Fruit fly (Drosophila melanogaster) whole organism, prepupa: ENCODE data around the gene Hsp26.
A peak's percentile ranks its signal among the peaks of the same experiment; 100 is the strongest.

Source experiments
- CG10631 ChIP-seq: fragments of 200-800 bp; sonication (Bioruptor generic); optimal IDR thresholded peaks from 2 replicates; lab custom pipeline; 2016; ENCODE audit warnings: missing biosample characterization, missing genetic modification characterization
- CG10669 ChIP-seq: fragments of 200-800 bp; sonication (Bioruptor generic); optimal IDR thresholded peaks from 3 replicates; lab custom pipeline; 2018; ENCODE audit warnings: missing biosample characterization, mild to moderate bottlenecking, missing genetic modification characterization, moderate library complexity
- CG11762 ChIP-seq: fragments of 200-800 bp; sonication (Bioruptor generic); optimal IDR thresholded peaks from 3 replicates; lab custom pipeline; 2016; ENCODE audit warnings: missing biosample characterization, missing genetic modification characterization; ENCODE audit not compliant: insufficient read depth
- CG11902 ChIP-seq: fragments of 200-800 bp; sonication (Bioruptor generic); optimal IDR thresholded peaks from 3 replicates; lab custom pipeline; 2016; ENCODE audit warnings: missing biosample characterization, missing genetic modification characterization
- CG16779 ChIP-seq: fragments of 200-800 bp; sonication (Bioruptor generic); optimal IDR thresholded peaks from 3 replicates; lab custom pipeline; 2017; ENCODE audit warnings: missing biosample characterization, mild to moderate bottlenecking, missing genetic modification characterization
- CG3032 ChIP-seq: fragments of 200-800 bp; optimal IDR thresholded peaks from 2 replicates; lab custom pipeline; 2019; ENCODE audit warnings: missing biosample characterization, mild to moderate bottlenecking, missing genetic modification characterization, moderate library complexity
- CG32006 ChIP-seq: fragments of 200-800 bp; sonication (Bioruptor generic); optimal IDR thresholded peaks from 3 replicates; lab custom pipeline; 2017; ENCODE audit warnings: missing biosample characterization, mild to moderate bottlenecking, missing genetic modification characterization
- CG34406 ChIP-seq: fragments of 200-800 bp; sonication (Bioruptor generic); optimal IDR thresholded peaks from 3 replicates; lab custom pipeline; 2016; ENCODE audit warnings: missing biosample characterization, missing genetic modification characterization
- CG3919 ChIP-seq: fragments of 200-800 bp; sonication (Bioruptor generic); optimal IDR thresholded peaks from 3 replicates; lab custom pipeline; 2016; ENCODE audit warnings: missing biosample characterization, missing genetic modification characterization
- CG6163 ChIP-seq: fragments of 200-800 bp; sonication (Bioruptor generic); IDR thresholded peaks from 3 replicates; pipeline ENCODE4 v1.3.6; 2022; ENCODE audit warnings: missing biosample characterization, missing genetic modification characterization
- CG6276 ChIP-seq: fragments of 200-800 bp; sonication (Bioruptor generic); optimal IDR thresholded peaks from 2 replicates; lab custom pipeline; 2017; ENCODE audit warnings: missing biosample characterization, mild to moderate bottlenecking, missing genetic modification characterization
- CG6792 ChIP-seq: fragments of 200-800 bp; sonication (Bioruptor generic); optimal IDR thresholded peaks from 3 replicates; lab custom pipeline; 2016; ENCODE audit warnings: missing biosample characterization, missing genetic modification characterization
- CG6808 ChIP-seq: fragments of 200-800 bp; sonication (Bioruptor generic); optimal IDR thresholded peaks from 3 replicates; lab custom pipeline; 2017; ENCODE audit warnings: missing biosample characterization, missing genetic modification characterization, mild to moderate bottlenecking, moderate library complexity, missing genetic modification reagents
- CG6854 ChIP-seq: fragments of 200-800 bp; sonication (Bioruptor generic); optimal IDR thresholded peaks from 2 replicates; lab custom pipeline; 2017; ENCODE audit warnings: missing biosample characterization, mild to moderate bottlenecking, missing genetic modification characterization
- CG7368 ChIP-seq: fragments of 200-800 bp; sonication (Bioruptor generic); optimal IDR thresholded peaks from 3 replicates; lab custom pipeline; 2016; ENCODE audit warnings: missing biosample characterization, missing genetic modification characterization
- CG8119 ChIP-seq: fragments of 200-800 bp; sonication (Bioruptor generic); IDR thresholded peaks from 3 replicates; pipeline ENCODE4 v1.3.6; 2022; ENCODE audit warnings: missing biosample characterization, missing genetic modification characterization
- CG8319 ChIP-seq: fragments of 200-800 bp; sonication (Bioruptor generic); optimal IDR thresholded peaks from 3 replicates; lab custom pipeline; 2016; ENCODE audit warnings: missing biosample characterization, missing genetic modification characterization
- CG8632 ChIP-seq: fragments of 200-800 bp; sonication (Bioruptor generic); optimal IDR thresholded peaks from 3 replicates; lab custom pipeline; 2016; ENCODE audit warnings: missing biosample characterization, missing genetic modification characterization
- CG9139 ChIP-seq: fragments of 200-800 bp; sonication (Bioruptor generic); optimal IDR thresholded peaks from 3 replicates; lab custom pipeline; 2017; ENCODE audit warnings: missing biosample characterization, mild to moderate bottlenecking, missing genetic modification characterization
- Eip78C ChIP-seq: fragments of 200-800 bp; sonication (Bioruptor generic); peaks from one replicate; lab custom pipeline; 2016; ENCODE audit warnings: missing biosample characterization, missing genetic modification characterization
- Eip93F ChIP-seq: fragments of 200-800 bp; sonication (Bioruptor generic); optimal IDR thresholded peaks from 2 replicates; lab custom pipeline; 2016; ENCODE audit warnings: missing biosample characterization, mild to moderate bottlenecking, missing genetic modification characterization
- Ets21C ChIP-seq: fragments of 200-800 bp; sonication (Bioruptor generic); optimal IDR thresholded peaks from 3 replicates; lab custom pipeline; 2016; ENCODE audit warnings: missing biosample characterization, missing genetic modification characterization
- Gug ChIP-seq: fragments of 200-800 bp; sonication (Bioruptor generic); IDR thresholded peaks from 2 replicates; pipeline ENCODE4 v1.3.6; 2022; ENCODE audit warnings: missing biosample characterization, missing genetic modification characterization
- Hr38 ChIP-seq: sonication (Bioruptor generic); optimal IDR thresholded peaks from 2 replicates; lab custom pipeline; 2016; ENCODE audit warnings: missing biosample characterization, missing genetic modification characterization
- Hr39 ChIP-seq: fragments of 200-800 bp; sonication (Bioruptor generic); optimal IDR thresholded peaks from 2 replicates; lab custom pipeline; 2016; ENCODE audit warnings: missing biosample characterization, missing genetic modification characterization
- Lpt ChIP-seq: fragments of 200-800 bp; sonication (Bioruptor generic); optimal IDR thresholded peaks from 3 replicates; lab custom pipeline; 2016; ENCODE audit warnings: missing biosample characterization, missing genetic modification characterization
- Met ChIP-seq: fragments of 200-800 bp; sonication (Bioruptor generic); optimal IDR thresholded peaks from 3 replicates; lab custom pipeline; 2016; ENCODE audit warnings: missing biosample characterization, missing genetic modification characterization
- OdsH ChIP-seq: fragments of 200-800 bp; sonication (Bioruptor generic); optimal IDR thresholded peaks from 3 replicates; lab custom pipeline; 2016; ENCODE audit warnings: missing biosample characterization, missing genetic modification characterization
- Smox ChIP-seq: fragments of 200-800 bp; sonication (Bioruptor generic); optimal IDR thresholded peaks from 3 replicates; lab custom pipeline; 2016; ENCODE audit warnings: missing biosample characterization, missing genetic modification characterization
- Sox102F ChIP-seq: fragments of 200-800 bp; sonication (Bioruptor generic); optimal IDR thresholded peaks from 2 replicates; lab custom pipeline; 2016; ENCODE audit warnings: missing biosample characterization, mild to moderate bottlenecking, missing genetic modification characterization
- Sox14 ChIP-seq: fragments of 200-800 bp; sonication (Bioruptor generic); optimal IDR thresholded peaks from 3 replicates; lab custom pipeline; 2016; ENCODE audit warnings: missing biosample characterization, missing genetic modification characterization
- Sox15 ChIP-seq: fragments of 200-800 bp; sonication (Bioruptor generic); optimal IDR thresholded peaks from 3 replicates; lab custom pipeline; 2016; ENCODE audit warnings: missing biosample characterization, missing genetic modification characterization
- achi ChIP-seq: fragments of 200-800 bp; sonication (Bioruptor generic); optimal IDR thresholded peaks from 3 replicates; lab custom pipeline; 2016; ENCODE audit warnings: missing biosample characterization, missing genetic modification characterization
- acj6 ChIP-seq: fragments of 200-800 bp; sonication (Bioruptor generic); optimal IDR thresholded peaks from 3 replicates; lab custom pipeline; 2016; ENCODE audit warnings: missing biosample characterization, missing genetic modification characterization
- cyc ChIP-seq: fragments of 200-800 bp; sonication (Bioruptor generic); optimal IDR thresholded peaks from 3 replicates; lab custom pipeline; 2016; ENCODE audit warnings: missing biosample characterization, missing genetic modification characterization
- dac ChIP-seq: fragments of 200-800 bp; sonication (Bioruptor generic); optimal IDR thresholded peaks from 2 replicates; lab custom pipeline; 2017; ENCODE audit warnings: missing biosample characterization, mild to moderate bottlenecking, missing genetic modification characterization
- eg ChIP-seq: fragments of 200-800 bp; sonication (Bioruptor generic); IDR thresholded peaks from 3 replicates; pipeline ENCODE4 v1.3.6; 2022; ENCODE audit warnings: missing biosample characterization, missing genetic modification characterization
- esn ChIP-seq: fragments of 200-800 bp; sonication (Bioruptor generic); optimal IDR thresholded peaks from 2 replicates; lab custom pipeline; 2016; ENCODE audit warnings: missing biosample characterization, mild to moderate bottlenecking, missing genetic modification characterization, moderate library complexity
- fd59A ChIP-seq: fragments of 200-800 bp; sonication (Bioruptor generic); optimal IDR thresholded peaks from 2 replicates; lab custom pipeline; 2017; ENCODE audit warnings: missing biosample characterization, mild to moderate bottlenecking, missing genetic modification characterization, missing genetic modification reagents
- fd85E ChIP-seq: fragments of 200-800 bp; sonication (Bioruptor generic); optimal IDR thresholded peaks from 3 replicates; lab custom pipeline; 2016; ENCODE audit warnings: missing biosample characterization, missing genetic modification characterization
- net ChIP-seq: fragments of 200-800 bp; sonication (Bioruptor generic); optimal IDR thresholded peaks from 3 replicates; lab custom pipeline; 2016; ENCODE audit warnings: missing biosample characterization, missing genetic modification characterization
- pdm3 ChIP-seq: fragments of 200-800 bp; sonication (Bioruptor generic); optimal IDR thresholded peaks from 3 replicates; lab custom pipeline; 2016; ENCODE audit warnings: missing biosample characterization, missing genetic modification characterization
- salr ChIP-seq, 2 experiments: fragments of 200-800 bp; sonication (Bioruptor generic); optimal IDR thresholded peaks; 3 replicates each; lab custom pipeline; 2016 to 2018; ENCODE audit warnings: missing biosample characterization in 2 of 2, missing genetic modification characterization in 2 of 2, mild to moderate bottlenecking in 1 of 2
- spab ChIP-seq: fragments of 200-800 bp; sonication (Bioruptor generic); optimal IDR thresholded peaks from 2 replicates; lab custom pipeline; 2017; ENCODE audit warnings: missing biosample characterization, mild to moderate bottlenecking, missing genetic modification characterization, missing genetic modification reagents
- ss ChIP-seq, 2 experiments: fragments of 200-800 bp; sonication (Bioruptor generic); optimal IDR thresholded peaks; 2 replicates in 1 of 2; 3 replicates in 1 of 2; lab custom pipeline; 2017 to 2018; ENCODE audit warnings: mild to moderate bottlenecking in 2 of 2, missing biosample characterization in 2 of 2, missing genetic modification characterization in 2 of 2, moderate library complexity in 1 of 2
- svp ChIP-seq: fragments of 200-800 bp; sonication (Bioruptor generic); peaks from one replicate; lab custom pipeline; 2016; ENCODE audit warnings: missing biosample characterization, missing genetic modification characterization
- topi ChIP-seq: fragments of 200-800 bp; sonication (Bioruptor generic); optimal IDR thresholded peaks from 3 replicates; lab custom pipeline; 2016; ENCODE audit warnings: missing biosample characterization, missing genetic modification characterization
- vri ChIP-seq: fragments of 200-800 bp; sonication (Bioruptor generic); optimal IDR thresholded peaks from 3 replicates; lab custom pipeline; 2016; ENCODE audit warnings: missing biosample characterization, mild to moderate bottlenecking, missing genetic modification characterization

Gene Hsp26

DNA sequence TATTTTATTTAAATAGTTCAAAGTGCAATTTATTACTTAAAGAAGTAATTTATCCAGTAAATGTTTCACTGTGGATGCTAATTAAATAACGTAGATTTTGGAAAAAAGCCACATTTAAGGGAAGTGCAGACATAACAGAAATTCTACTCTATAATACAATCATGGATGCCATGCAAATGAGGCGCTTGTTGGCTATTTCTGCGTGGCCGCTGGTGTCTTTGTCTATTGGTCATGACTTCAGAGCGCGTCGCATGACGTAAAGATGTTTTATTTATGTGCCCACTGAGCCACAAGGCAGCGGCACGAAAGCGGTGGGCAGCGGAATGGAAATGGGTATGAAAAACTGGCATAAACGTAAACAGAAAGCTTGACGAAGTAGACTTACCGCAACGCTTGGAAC, 48.6 kb upstream of the Hsp26 start (continued):
- TF ChIP-seq topi (GFP tag; lab: Kevin White, UChicago), result no peak
- TF ChIP-seq CG34406 (GFP tag; lab: Kevin White, UChicago), result no peak
- TF ChIP-seq svp, result peak; percentile 50
- TF ChIP-seq CG3032 (tag; lab: Kevin White, UChicago), result no peak
- no peak for TF ChIP-seq Sox15 (GFP tag; lab: Kevin White, UChicago)
- TF ChIP-seq dac (GFP tag; lab: Kevin White, UChicago), result no peak
- no peak for TF ChIP-seq achi (GFP tag; lab: Kevin White, UChicago)
- no peak for TF ChIP-seq CG8632 (GFP tag; lab: Kevin White, UChicago)
- TF ChIP-seq Lpt (GFP tag; lab: Kevin White, UChicago), result no peak
- no peak for TF ChIP-seq Hr39
- peak; percentile 40; the same call in 1 of the 3 replicates for TF ChIP-seq CG6163 (GFP tag; lab: Robert Waterston, UW)
- no peak for TF ChIP-seq CG8319 (GFP tag; lab: Kevin White, UChicago)
- TF ChIP-seq eg (GFP tag; lab: Robert Waterston, UW), result peak; percentile 63; the same call in 2 of the 3 replicates
- TF ChIP-seq CG11762 (GFP tag; lab: Kevin White, UChicago), result no peak
- TF ChIP-seq CG6792 (GFP tag; lab: Kevin White, UChicago), result no peak
- no peak for TF ChIP-seq fd85E (GFP tag; lab: Kevin White, UChicago)
- no peak for TF ChIP-seq Eip93F (GFP tag; lab: Kevin White, UChicago)
- TF ChIP-seq CG16779 (tag; lab: Kevin White, UChicago), result no peak
- no peak for TF ChIP-seq Sox14
- peak; percentile 3 for TF ChIP-seq CG3919 (GFP tag; lab: Kevin White, UChicago)
- TF ChIP-seq esn, result no peak
- TF ChIP-seq Ets21C (GFP tag; lab: Kevin White, UChicago), result no peak

DNA sequence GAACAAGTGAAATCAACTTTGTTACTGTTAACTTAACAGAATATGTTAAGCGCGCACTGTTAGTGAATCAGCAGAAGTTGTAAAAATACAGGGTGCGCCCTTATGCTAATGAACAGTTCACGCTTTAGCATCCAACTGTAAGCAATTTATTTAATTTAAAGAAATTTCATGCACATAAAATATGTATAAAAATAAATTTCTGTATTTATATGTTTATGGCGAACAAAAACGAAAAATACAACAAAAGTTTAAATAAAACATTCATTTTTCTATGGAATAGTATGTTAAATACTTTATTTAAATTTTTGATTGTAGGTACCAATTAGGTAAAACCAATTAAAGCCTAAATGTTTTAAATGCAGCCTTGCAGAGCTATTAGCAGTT, 47.3 kb upstream of the Hsp26 start:
- no peak for TF ChIP-seq CG11902 (GFP tag; lab: Kevin White, UChicago)
- peak; percentile 7 for TF ChIP-seq Sox14
- peak; percentile 12 for TF ChIP-seq net
- no peak for TF ChIP-seq fd85E (GFP tag; lab: Kevin White, UChicago)
- TF ChIP-seq Lpt (GFP tag; lab: Kevin White, UChicago), result no peak
- peak; percentile 10 for TF ChIP-seq pdm3 (GFP tag; lab: Kevin White, UChicago)
- no peak for TF ChIP-seq Eip93F (GFP tag; lab: Kevin White, UChicago)
- TF ChIP-seq CG8632 (GFP tag; lab: Kevin White, UChicago), result peak; percentile 4
- peak; percentile 24 for TF ChIP-seq CG6276
- TF ChIP-seq spab (GFP tag; lab: Kevin White, UChicago), result no peak
- TF ChIP-seq CG32006 (GFP tag; lab: Kevin White, UChicago), result peak; percentile 28
- TF ChIP-seq Ets21C (GFP tag; lab: Kevin White, UChicago), result no peak
- TF ChIP-seq Eip78C (GFP tag; lab: Kevin White, UChicago), result peak; percentile 84
- TF ChIP-seq CG9139 (GFP tag; lab: Kevin White, UChicago), result no peak
- no peak for TF ChIP-seq fd59A
- no peak for TF ChIP-seq topi (GFP tag; lab: Kevin White, UChicago)
- TF ChIP-seq eg (GFP tag; lab: Robert Waterston, UW), result no peak
- TF ChIP-seq acj6 (GFP tag; lab: Kevin White, UChicago), result peak; percentile 11
- TF ChIP-seq CG6854 (GFP tag; lab: Kevin White, UChicago), result no peak
- peak; percentile 44; the same call in 2 of the 3 replicates for TF ChIP-seq CG8119
- peak; percentile 13 for TF ChIP-seq CG6792 (GFP tag; lab: Kevin White, UChicago)
- TF ChIP-seq CG10669 (GFP tag; lab: Kevin White, UChicago), result no peak
- no peak for TF ChIP-seq CG8319 (GFP tag; lab: Kevin White, UChicago)
- TF ChIP-seq Sox15 (GFP tag; lab: Kevin White, UChicago), result no peak
- no peak for TF ChIP-seq ss (GFP tag; optimal IDR thresholded peaks at IDR 0.05; lab: Kevin White, UChicago)
- peak; percentile 40 for TF ChIP-seq Smox
- no peak for TF ChIP-seq salr (GFP tag; optimal IDR thresholded peaks at IDR 0.05; lab: Kevin White, UChicago)
- TF ChIP-seq CG7368 (GFP tag; lab: Kevin White, UChicago), result no peak
- peak; percentile 35 for TF ChIP-seq OdsH (GFP tag; lab: Kevin White, UChicago)
- peak; percentile 31 for TF ChIP-seq Sox102F (GFP tag; lab: Kevin White, UChicago)
- peak; percentile 40 for TF ChIP-seq Met (GFP tag; lab: Kevin White, UChicago)
- TF ChIP-seq cyc (GFP tag; lab: Kevin White, UChicago), result no peak
- TF ChIP-seq svp, result peak; percentile 75
- no peak for TF ChIP-seq Hr39
- peak; percentile 27 for TF ChIP-seq CG34406 (GFP tag; lab: Kevin White, UChicago)
- TF ChIP-seq CG16779 (tag; lab: Kevin White, UChicago), result no peak
- TF ChIP-seq vri, result no peak
- TF ChIP-seq CG6808 (GFP tag; lab: Kevin White, UChicago), result no peak
- peak; percentile 28 for TF ChIP-seq CG3919 (GFP tag; lab: Kevin White, UChicago)
- TF ChIP-seq achi (GFP tag; lab: Kevin White, UChicago), result no peak
- TF ChIP-seq Gug (GFP tag; lab: Robert Waterston, UW), result no peak
- TF ChIP-seq Hr38, result no peak
- no peak for TF ChIP-seq CG10631 (GFP tag; lab: Kevin White, UChicago)
